Worm (Caenorhabditis elegans) whole organism, early embryonic: ENCODE results near the gene tmed-13.

Experiments
- ama-1 ChIP-seq: fragments of 150-350 bp; optimal IDR thresholded peaks from 2 replicates; lab custom pipeline; 2014
- ets-7 ChIP-seq: sonication (generic microtip); optimal IDR thresholded peaks from 2 replicates; lab custom pipeline; 2016; ENCODE audit warnings: missing genotype, missing genetic modification characterization, missing compliant biosample characterization
- flt-1 ChIP-seq: fragments of 200-800 bp; sonication (Bioruptor generic); IDR thresholded peaks from 2 replicates; pipeline ENCODE4 v1.3.6; 2022; ENCODE audit warnings: missing genetic modification characterization, missing compliant biosample characterization
- hmg-4 ChIP-seq: fragments of 200-800 bp; sonication (Bioruptor generic); optimal IDR thresholded peaks from 2 replicates; lab custom pipeline; 2018; ENCODE audit warnings: mild to moderate bottlenecking, missing genetic modification characterization, missing compliant biosample characterization
- hnd-1 ChIP-seq: sonication (generic microtip); optimal IDR thresholded peaks from 2 replicates; lab custom pipeline; 2016; ENCODE audit warnings: missing genetic modification characterization, missing compliant biosample characterization
- sea-1 ChIP-seq: fragments of 200-800 bp; sonication (Bioruptor generic); conservative IDR thresholded peaks from 2 replicates; pipeline ENCODE4 v1.3.6; 2022; ENCODE audit warnings: missing genetic modification characterization, missing compliant biosample characterization
- tbx-37 ChIP-seq: fragments of 200-800 bp; sonication (Bioruptor generic); conservative IDR thresholded peaks from 2 replicates; pipeline ENCODE4 v1.3.6; 2022; ENCODE audit warnings: missing genetic modification reagents, missing genetic modification characterization, missing compliant biosample characterization

ce11 chrIV:6441601-6442000, 29.6 kb downstream of the tmed-13 start, which contains the start of gene Y73B6BL.31:
- TF ChIP-seq tbx-37 (GFP tag; lab: Robert Waterston, UW), result no peak
- no peak for TF ChIP-seq ama-1 (lab: Kevin White, UChicago)
- TF ChIP-seq hnd-1 (tag; lab: Kevin White, UChicago), result no peak
- TF ChIP-seq flt-1 (GFP tag; lab: Robert Waterston, UW), result no peak
- no peak for TF ChIP-seq ets-7 (tag; lab: Kevin White, UChicago)
- no peak for TF ChIP-seq sea-1 (GFP tag; lab: Robert Waterston, UW)
- no peak for TF ChIP-seq hmg-4 (GFP tag; lab: Kevin White, UChicago)
